Fruit fly (Drosophila melanogaster) whole organism, pupa: ENCODE measurements around the gene dy.

Experiments
- CG12605 ChIP-seq: fragments of 200-800 bp; sonication (Bioruptor generic); IDR thresholded peaks from 2 replicates; pipeline ENCODE4 v1.3.6; 2022; ENCODE audit warnings: missing biosample characterization, missing genetic modification characterization
- CG17806 ChIP-seq: fragments of 200-800 bp; sonication (Bioruptor generic); optimal IDR thresholded peaks from 2 replicates; lab custom pipeline; 2018; ENCODE audit warnings: missing biosample characterization, mild to moderate bottlenecking, missing genetic modification characterization, moderate library complexity
- D1 ChIP-seq: fragments of 200-800 bp; sonication (Bioruptor generic); optimal IDR thresholded peaks from 2 replicates; lab custom pipeline; 2018; ENCODE audit warnings: missing biosample characterization, mild to moderate bottlenecking, missing genetic modification characterization, moderate library complexity
- Pif1A ChIP-seq: fragments of 200-800 bp; sonication (Bioruptor generic); optimal IDR thresholded peaks from 3 replicates; lab custom pipeline; 2016; ENCODE audit warnings: missing biosample characterization, missing genetic modification characterization
- Snoo ChIP-seq: fragments of 200-800 bp; sonication (Bioruptor generic); optimal IDR thresholded peaks from 3 replicates; lab custom pipeline; 2017; ENCODE audit warnings: missing biosample characterization, mild to moderate bottlenecking, missing genetic modification characterization, inconsistent platforms
- fd96Ca ChIP-seq: fragments of 200-800 bp; sonication (Bioruptor generic); IDR thresholded peaks from 3 replicates; pipeline ENCODE4 v1.3.6; 2022; ENCODE audit warnings: missing biosample characterization, missing genetic modification characterization

- TF ChIP-seq fd96Ca (GFP tag; lab: Robert Waterston, UW) (no peak), CG17806 (tag; lab: Kevin White, UChicago) (no peak), Pif1A (GFP tag; lab: Kevin White, UChicago) (no peak), D1 (tag; lab: Kevin White, UChicago) (no peak), Snoo (tag; lab: Kevin White, UChicago) (no peak), CG12605 (GFP tag; lab: Robert Waterston, UW) (no peak)
Observed at dm6 chrX:11793434-11793833, 14.8 kb upstream of the dy start.
